Fruit fly (Drosophila melanogaster) whole organism, wandering third instar larva: ENCODE measurements around the gene Kdm3.

Source experiments
- Abd-B ChIP-seq: fragments of >200 bp; optimal IDR thresholded peaks from 2 replicates; lab custom pipeline; 2017; ENCODE audit warnings: missing biosample characterization, missing genetic modification characterization
- Jra ChIP-seq: sonication (Bioruptor generic); optimal IDR thresholded peaks from 2 replicates; lab custom pipeline; 2016; ENCODE audit warnings: missing biosample characterization, missing genetic modification characterization
- N ChIP-seq: fragments of >200 bp; optimal IDR thresholded peaks from 2 replicates; lab custom pipeline; 2018; ENCODE audit warnings: missing biosample characterization, missing external identifiers, missing genetic modification characterization
- rgr ChIP-seq: fragments of 200-800 bp; sonication (Bioruptor generic); optimal IDR thresholded peaks from 3 replicates; lab custom pipeline; 2016; ENCODE audit warnings: missing biosample characterization, mild to moderate bottlenecking, missing genetic modification characterization
- woc ChIP-seq: sonication (Bioruptor generic); optimal IDR thresholded peaks from 2 replicates; lab custom pipeline; 2016; ENCODE audit warnings: missing biosample characterization, mild to moderate bottlenecking, missing genetic modification characterization

DNA sequence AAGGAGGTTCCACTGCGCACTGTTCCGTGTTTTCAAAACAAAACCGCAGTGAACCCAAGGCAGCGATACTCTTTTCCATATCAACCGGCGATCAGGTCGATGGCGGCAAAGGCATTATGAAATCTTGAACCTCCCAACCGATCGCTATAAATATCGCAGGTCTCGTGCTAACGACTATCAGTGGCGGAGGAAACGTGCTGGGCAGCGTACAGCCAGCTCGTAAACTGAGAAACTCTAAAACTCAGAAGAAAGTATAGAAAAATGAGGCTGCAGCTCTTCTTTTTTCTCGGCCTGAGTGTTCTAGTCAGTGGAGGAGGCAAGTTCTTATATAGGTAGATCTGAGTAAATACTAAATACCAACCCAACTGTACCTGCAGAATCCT lies 21.2 kb upstream of the Kdm3 start, which contains the start of gene phu:
- TF ChIP-seq N (GFP tag; lab: Kevin White, UChicago) (no peak), woc (GFP tag; lab: Kevin White, UChicago) (no peak), Jra (GFP tag; lab: Kevin White, UChicago) (no peak), Abd-B (GFP tag; lab: Kevin White, UChicago) (no peak), rgr (no peak)
